Fruit fly (Drosophila melanogaster) whole organism, embryonic: Measurements from ENCODE around the gene CG13131.
A peak's percentile ranks its signal among the peaks of the same experiment; 100 is the strongest.

Experiments used
- Ada2b ChIP-seq: fragments of 200-800 bp; sonication (Bioruptor generic); IDR thresholded peaks from 2 replicates; pipeline ENCODE4 v1.3.6; 2022; ENCODE audit warnings: missing biosample characterization, missing genetic modification characterization
- CG10321 ChIP-seq: fragments of 200-800 bp; sonication (Bioruptor generic); IDR thresholded peaks from 2 replicates; pipeline ENCODE4 v1.3.6; 2022; ENCODE audit warnings: missing biosample characterization, missing genetic modification characterization
- CG12155 ChIP-seq: fragments of 200-800 bp; sonication (Bioruptor generic); optimal IDR thresholded peaks from 3 replicates; lab custom pipeline; 2016; ENCODE audit warnings: missing biosample characterization, missing genetic modification characterization
- CG13894 ChIP-seq: fragments of 200-800 bp; sonication (Bioruptor generic); optimal IDR thresholded peaks from 3 replicates; lab custom pipeline; 2018; ENCODE audit warnings: missing biosample characterization, mild to moderate bottlenecking, missing genetic modification characterization, moderate library complexity
- CG15696 ChIP-seq: fragments of 200-800 bp; sonication (Bioruptor generic); optimal IDR thresholded peaks from 2 replicates; lab custom pipeline; 2019; ENCODE audit warnings: missing biosample characterization, mild to moderate bottlenecking, missing genetic modification characterization, moderate library complexity
- CG1647 ChIP-seq: fragments of 200-800 bp; sonication (Bioruptor generic); optimal IDR thresholded peaks from 3 replicates; lab custom pipeline; 2016; ENCODE audit warnings: missing biosample characterization, missing genetic modification characterization
- CG16779 ChIP-seq: fragments of 200-800 bp; sonication (Bioruptor generic); IDR thresholded peaks from 2 replicates; pipeline ENCODE4 v1.3.6; 2022; ENCODE audit warnings: missing biosample characterization, missing genetic modification characterization
- CG18262 ChIP-seq: fragments of 200-800 bp; optimal IDR thresholded peaks from 3 replicates; lab custom pipeline; 2019; ENCODE audit warnings: missing biosample characterization, mild to moderate bottlenecking, missing genetic modification characterization, moderate library complexity
- CG30020 ChIP-seq: fragments of 200-800 bp; optimal IDR thresholded peaks from 2 replicates; lab custom pipeline; 2019; ENCODE audit warnings: missing biosample characterization, mild to moderate bottlenecking, missing genetic modification characterization, moderate library complexity
- CG32772 ChIP-seq: fragments of 200-800 bp; sonication (Bioruptor generic); IDR thresholded peaks from 2 replicates; pipeline ENCODE4 v1.3.6; 2022; ENCODE audit warnings: missing biosample characterization, missing genetic modification characterization
- CG34422 ChIP-seq: fragments of 200-800 bp; sonication (Bioruptor generic); IDR thresholded peaks from 3 replicates; pipeline ENCODE4 v1.3.6; 2022; ENCODE audit warnings: missing biosample characterization, missing genetic modification characterization
- CG5180 ChIP-seq: fragments of 200-800 bp; sonication (Bioruptor generic); optimal IDR thresholded peaks from 3 replicates; lab custom pipeline; 2017; ENCODE audit warnings: missing biosample characterization, missing genetic modification characterization, mild to moderate bottlenecking, moderate library complexity, missing genetic modification reagents
- CG7987 ChIP-seq: fragments of 200-800 bp; sonication (Bioruptor generic); optimal IDR thresholded peaks from 2 replicates; lab custom pipeline; 2018; ENCODE audit warnings: missing biosample characterization, mild to moderate bottlenecking, missing genetic modification characterization, moderate library complexity
- CG8089 ChIP-seq: fragments of 200-800 bp; sonication (Bioruptor generic); optimal IDR thresholded peaks from 3 replicates; lab custom pipeline; 2016; ENCODE audit warnings: missing biosample characterization, missing genetic modification characterization
- CG8478 ChIP-seq: fragments of >200 bp; optimal IDR thresholded peaks from 2 replicates; lab custom pipeline; 2018
- CG9817 ChIP-seq: fragments of 200-800 bp; sonication (Bioruptor generic); optimal IDR thresholded peaks from 2 replicates; lab custom pipeline; 2018; ENCODE audit warnings: missing biosample characterization, mild to moderate bottlenecking, missing genetic modification characterization, moderate library complexity
- Dek ChIP-seq: fragments of 200-800 bp; sonication (Bioruptor generic); optimal IDR thresholded peaks from 3 replicates; lab custom pipeline; 2019; ENCODE audit warnings: missing biosample characterization, mild to moderate bottlenecking, missing genetic modification characterization, moderate library complexity
- Dip2 ChIP-seq: fragments of 200-800 bp; sonication (Bioruptor generic); IDR thresholded peaks from 2 replicates; pipeline ENCODE4 v1.3.6; 2022; ENCODE audit warnings: missing biosample characterization, missing genetic modification characterization
- Ets65A ChIP-seq: fragments of 200-800 bp; sonication (Bioruptor generic); peaks from one replicate; lab custom pipeline; 2016; ENCODE audit warnings: missing biosample characterization, missing genetic modification characterization
- HmgZ ChIP-seq: fragments of 200-800 bp; sonication (Bioruptor generic); optimal IDR thresholded peaks from 2 replicates; lab custom pipeline; 2018; ENCODE audit warnings: missing biosample characterization, mild to moderate bottlenecking, missing genetic modification characterization
- Hsf ChIP-seq: fragments of 200-800 bp; sonication (Bioruptor generic); optimal IDR thresholded peaks from 3 replicates; lab custom pipeline; 2016; ENCODE audit warnings: missing biosample characterization, missing genetic modification characterization
- Kr ChIP-seq: fragments of 200-800 bp; sonication (Bioruptor generic); optimal IDR thresholded peaks from 2 replicates; lab custom pipeline; 2017; ENCODE audit warnings: missing biosample characterization, mild to moderate bottlenecking, missing genetic modification characterization
- Meics ChIP-seq: fragments of 200-800 bp; sonication (Bioruptor generic); optimal IDR thresholded peaks from 2 replicates; lab custom pipeline; 2017; ENCODE audit warnings: missing biosample characterization, mild to moderate bottlenecking, missing genetic modification characterization
- Myb ChIP-seq: fragments of 200-800 bp; sonication (Bioruptor generic); optimal IDR thresholded peaks from 2 replicates; lab custom pipeline; 2016; ENCODE audit warnings: missing biosample characterization, missing genetic modification characterization
- Optix ChIP-seq: fragments of 200-800 bp; sonication (Bioruptor generic); IDR thresholded peaks from 3 replicates; pipeline ENCODE4 v1.3.6; 2022; ENCODE audit warnings: missing biosample characterization, missing genetic modification characterization
- Pdp1 ChIP-seq, 2 experiments: fragments of 200-800 bp; sonication (Bioruptor generic); optimal IDR thresholded peaks; 3 replicates each; lab custom pipeline; 2016; ENCODE audit warnings: missing biosample characterization in 2 of 2, missing genetic modification characterization in 2 of 2, mild to moderate bottlenecking in 1 of 2, moderate library complexity in 1 of 2
- Poxn ChIP-seq: fragments of 200-800 bp; sonication (Bioruptor generic); IDR thresholded peaks from 2 replicates; pipeline ENCODE4 v1.3.6; 2022; ENCODE audit warnings: missing biosample characterization, missing genetic modification characterization
- Ptx1 ChIP-seq: fragments of 200-800 bp; sonication (Bioruptor generic); IDR thresholded peaks from 2 replicates; pipeline ENCODE4 v1.3.6; 2022; ENCODE audit warnings: missing biosample characterization, missing genetic modification characterization
- Trl ChIP-seq, 3 experiments: fragments of >200 bp in 2 of 3; fragments of 200-800 bp in 1 of 3; sonication (Bioruptor generic) in 1 of 3; optimal IDR thresholded peaks; 2 replicates in 1 of 3; 3 replicates in 2 of 3; lab custom pipeline; 2016 to 2017; ENCODE audit warnings: missing biosample characterization in 1 of 3, missing genetic modification characterization in 1 of 3
- ash1 ChIP-seq: fragments of 200-800 bp; sonication (Bioruptor generic); optimal IDR thresholded peaks from 2 replicates; lab custom pipeline; 2018; ENCODE audit warnings: missing biosample characterization, mild to moderate bottlenecking, missing genetic modification characterization
- btn ChIP-seq: fragments of 200-800 bp; sonication (Bioruptor generic); optimal IDR thresholded peaks from 2 replicates; lab custom pipeline; 2016; ENCODE audit warnings: missing biosample characterization, missing genetic modification characterization
- caup ChIP-seq: fragments of 200-800 bp; sonication (Bioruptor generic); optimal IDR thresholded peaks from 3 replicates; lab custom pipeline; 2017; ENCODE audit warnings: missing biosample characterization, mild to moderate bottlenecking, missing genetic modification characterization, moderate library complexity; ENCODE audit not compliant: severe bottlenecking
- cg ChIP-seq: fragments of 200-800 bp; sonication (Bioruptor generic); optimal IDR thresholded peaks from 3 replicates; lab custom pipeline; 2019; ENCODE audit warnings: missing biosample characterization, mild to moderate bottlenecking, missing genetic modification characterization, moderate library complexity
- chn ChIP-seq: fragments of 200-800 bp; sonication (Bioruptor generic); optimal IDR thresholded peaks from 2 replicates; lab custom pipeline; 2016; ENCODE audit warnings: missing biosample characterization, missing genetic modification characterization
- crc ChIP-seq: fragments of 200-800 bp; sonication (Bioruptor generic); optimal IDR thresholded peaks from 2 replicates; lab custom pipeline; 2016; ENCODE audit warnings: missing biosample characterization, missing genetic modification characterization
- fd3F ChIP-seq: fragments of 200-800 bp; sonication (Bioruptor generic); optimal IDR thresholded peaks from 2 replicates; lab custom pipeline; 2018; ENCODE audit warnings: missing biosample characterization, mild to moderate bottlenecking, missing genetic modification characterization, moderate library complexity
- fru ChIP-seq: fragments of >200 bp; optimal IDR thresholded peaks from 2 replicates; lab custom pipeline; 2017
- gro ChIP-seq: fragments of 200-800 bp; sonication (Bioruptor generic); optimal IDR thresholded peaks from 2 replicates; lab custom pipeline; 2016; ENCODE audit warnings: missing biosample characterization, missing genetic modification characterization
- gsb ChIP-seq: fragments of 200-800 bp; sonication (Bioruptor generic); IDR thresholded peaks from 2 replicates; pipeline ENCODE4 v1.3.6; 2022; ENCODE audit warnings: missing biosample characterization, missing genetic modification characterization
- h ChIP-seq: fragments of >200 bp; optimal IDR thresholded peaks from 2 replicates; lab custom pipeline; 2017
- insv ChIP-seq, 2 experiments: fragments of 200-800 bp; sonication (Bioruptor generic); optimal IDR thresholded peaks; 3 replicates each; lab custom pipeline; 2016 to 2018; ENCODE audit warnings: missing biosample characterization in 2 of 2, missing genetic modification characterization in 2 of 2
- jigr1 ChIP-seq: fragments of 200-800 bp; sonication (Bioruptor generic); IDR thresholded peaks from 3 replicates; pipeline ENCODE4 v1.3.6; 2022; ENCODE audit warnings: missing biosample characterization, missing genetic modification characterization
- mirr ChIP-seq: fragments of 200-800 bp; sonication (Bioruptor generic); optimal IDR thresholded peaks from 3 replicates; lab custom pipeline; 2018; ENCODE audit warnings: missing biosample characterization, mild to moderate bottlenecking, missing genetic modification characterization
- nmo ChIP-seq: fragments of 200-800 bp; sonication (Bioruptor generic); optimal IDR thresholded peaks from 2 replicates; lab custom pipeline; 2018; ENCODE audit warnings: missing biosample characterization, mild to moderate bottlenecking, missing genetic modification characterization, moderate library complexity
- phol ChIP-seq: fragments of 200-800 bp; sonication (Bioruptor generic); optimal IDR thresholded peaks from 3 replicates; lab custom pipeline; 2018; ENCODE audit warnings: missing biosample characterization, mild to moderate bottlenecking, missing genetic modification characterization, moderate library complexity
- pita ChIP-seq: fragments of 200-800 bp; sonication (Bioruptor generic); optimal IDR thresholded peaks from 2 replicates; lab custom pipeline; 2017; ENCODE audit warnings: missing biosample characterization, mild to moderate bottlenecking, missing genetic modification characterization
- sens-2 ChIP-seq: fragments of 200-800 bp; sonication (Bioruptor generic); IDR thresholded peaks from 2 replicates; pipeline ENCODE4 v1.3.6; 2022; ENCODE audit warnings: missing biosample characterization, missing genetic modification characterization
- tgo ChIP-seq: fragments of 200-800 bp; sonication (Bioruptor generic); IDR thresholded peaks from 3 replicates; pipeline ENCODE4 v1.3.6; 2022; ENCODE audit warnings: missing biosample characterization, missing genetic modification characterization
- wdn ChIP-seq: fragments of 200-800 bp; sonication (Bioruptor generic); IDR thresholded peaks from 2 replicates; pipeline ENCODE4 v1.3.6; 2022; ENCODE audit warnings: missing biosample characterization, missing genetic modification characterization
- yki ChIP-seq: fragments of >200 bp; optimal IDR thresholded peaks from 3 replicates; lab custom pipeline; 2018
- zf30C ChIP-seq: fragments of 200-800 bp; sonication (Bioruptor generic); optimal IDR thresholded peaks from 3 replicates; lab custom pipeline; 2018; ENCODE audit warnings: missing biosample characterization, mild to moderate bottlenecking, missing genetic modification characterization

The CG13131 gene

DNA sequence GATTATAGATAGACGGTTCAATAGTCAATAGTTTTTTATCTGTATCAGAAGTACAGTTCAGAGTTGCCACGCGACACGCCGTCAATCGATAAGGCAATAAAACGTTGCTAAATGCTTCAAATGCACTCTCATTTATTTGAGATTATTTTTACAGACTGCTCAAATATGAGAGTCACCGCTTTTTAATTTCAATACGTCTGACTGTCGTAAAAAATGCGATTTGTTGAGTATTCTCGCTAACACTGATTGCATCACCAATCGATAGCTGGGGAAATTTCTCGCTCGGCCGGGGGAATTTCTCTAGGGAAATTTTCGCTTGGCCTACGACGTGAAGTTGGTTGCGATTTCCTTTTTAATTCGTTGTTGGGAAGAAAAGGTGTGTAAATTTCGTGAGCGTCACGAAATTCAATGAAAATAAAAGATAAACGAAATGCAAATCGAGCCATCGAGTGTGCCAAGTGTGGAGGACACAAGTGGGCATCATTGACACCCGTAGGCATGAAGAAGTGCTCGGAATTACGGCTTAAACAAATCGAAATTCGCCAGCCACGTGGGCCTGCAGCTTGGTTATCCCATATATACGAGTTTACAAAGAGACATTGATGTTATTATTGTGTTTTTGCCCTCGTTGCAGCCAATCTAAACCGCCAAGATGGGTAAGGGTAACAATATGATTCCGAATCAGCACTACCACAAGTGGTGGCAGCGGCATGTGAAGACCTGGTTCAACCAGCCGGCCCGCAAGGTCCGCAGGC lies 50.1 kb downstream of the CG13131 start, which contains the start of the genes Dref and RpL13 (continued):
- TF ChIP-seq Trl (optimal IDR thresholded peaks at IDR 0.05; lab: Kevin White, UChicago): no peak
- peak; percentile 90 for TF ChIP-seq Trl (GFP tag; optimal IDR thresholded peaks at IDR 0.05; lab: Kevin White, UChicago)
- TF ChIP-seq CG9817 (tag; lab: Kevin White, UChicago): peak; percentile 80
- TF ChIP-seq Ets65A (GFP tag; lab: Kevin White, UChicago): peak; percentile 97
- TF ChIP-seq ash1 (GFP tag; lab: Kevin White, UChicago): peak; percentile 95
- peak; percentile 69 for TF ChIP-seq Ptx1 (GFP tag; lab: Robert Waterston, UW)
- peak; percentile 80 for TF ChIP-seq CG18262 (tag; lab: Kevin White, UChicago)
- TF ChIP-seq crc (GFP tag; lab: Kevin White, UChicago): peak; percentile 80
- TF ChIP-seq fru (lab: Kevin White, UChicago): no peak
- no peak for TF ChIP-seq cg
- TF ChIP-seq zf30C: peak; percentile 63
- peak; percentile 63 for TF ChIP-seq CG10321 (GFP tag; lab: Robert Waterston, UW)
- TF ChIP-seq Dek (tag; lab: Kevin White, UChicago): no peak
- peak; percentile 98 for TF ChIP-seq mirr (GFP tag; lab: Kevin White, UChicago)
- peak; percentile 65 for TF ChIP-seq Optix
- TF ChIP-seq nmo (GFP tag; lab: Kevin White, UChicago): peak; percentile 84
- peak; percentile 91 for TF ChIP-seq gro (GFP tag; lab: Kevin White, UChicago)
- peak; percentile 37; the same call in 1 of the 2 replicates for TF ChIP-seq CG32772 (GFP tag; lab: Robert Waterston, UW)
- peak; percentile 74 for TF ChIP-seq phol (tag; lab: Kevin White, UChicago)
- peak; percentile 83 for TF ChIP-seq CG5180
- TF ChIP-seq caup (GFP tag; lab: Kevin White, UChicago): peak; percentile 97
- peak; percentile 80 for TF ChIP-seq CG30020 (tag; lab: Kevin White, UChicago)
- peak; percentile 64 for TF ChIP-seq chn (GFP tag; lab: Kevin White, UChicago)
- peak; percentile 99 for TF ChIP-seq CG7987 (GFP tag; lab: Kevin White, UChicago)
- peak; percentile 55 for TF ChIP-seq CG15696 (tag; lab: Kevin White, UChicago)
- peak; percentile 59 for TF ChIP-seq CG16779 (GFP tag; lab: Robert Waterston, UW)
- TF ChIP-seq CG8089: peak; percentile 73
- TF ChIP-seq Pdp1 (GFP tag; optimal IDR thresholded peaks at IDR 0.05; lab: Kevin White, UChicago): peak; percentile 79 to 99
- TF ChIP-seq CG8478 (lab: Kevin White, UChicago): no peak
- TF ChIP-seq Myb (GFP tag; lab: Kevin White, UChicago): peak; percentile 72
- TF ChIP-seq h: no peak
- peak; percentile 77; the same call in 2 of the 3 replicates for TF ChIP-seq CG34422 (GFP tag; lab: Robert Waterston, UW)
- peak; percentile 12 for TF ChIP-seq Kr (GFP tag; lab: Kevin White, UChicago)
- no peak for TF ChIP-seq pita (GFP tag; lab: Kevin White, UChicago)
- TF ChIP-seq Meics: peak; percentile 94
- peak; percentile 69 for TF ChIP-seq CG12155
- TF ChIP-seq tgo (GFP tag; lab: Robert Waterston, UW): peak; percentile 72
- peak; percentile 74 for TF ChIP-seq fd3F (GFP tag; lab: Kevin White, UChicago)
- peak in 1 of 2 experiments; percentile 79 for TF ChIP-seq insv (GFP tag; optimal IDR thresholded peaks at IDR 0.05; lab: Kevin White, UChicago)
- TF ChIP-seq jigr1 (GFP tag; lab: Robert Waterston, UW): no peak
- TF ChIP-seq CG13894 (tag; lab: Kevin White, UChicago): peak; percentile 85
- peak; percentile 73 for TF ChIP-seq btn (GFP tag; lab: Kevin White, UChicago)
- peak; percentile 92 for TF ChIP-seq sens-2 (GFP tag; lab: Robert Waterston, UW)
- TF ChIP-seq HmgZ (tag; lab: Kevin White, UChicago): peak; percentile 93
- TF ChIP-seq Poxn: peak; percentile 57; the same call in 1 of the 2 replicates
- peak; percentile 75 for TF ChIP-seq wdn
- no peak for TF ChIP-seq yki (lab: Kevin White, UChicago)
- peak; percentile 81 for TF ChIP-seq Hsf (GFP tag; lab: Kevin White, UChicago)
- peak; percentile 62; the same call in 1 of the 2 replicates for TF ChIP-seq Ada2b (GFP tag; lab: Robert Waterston, UW)
- no peak for TF ChIP-seq Dip2 (GFP tag; lab: Robert Waterston, UW)
- no peak for TF ChIP-seq gsb
- peak; percentile 66 for TF ChIP-seq CG1647 (GFP tag; lab: Kevin White, UChicago)
